Fruit fly (Drosophila melanogaster): ENCODE results near the gene Cp38.

Cp38 gene

DNA sequence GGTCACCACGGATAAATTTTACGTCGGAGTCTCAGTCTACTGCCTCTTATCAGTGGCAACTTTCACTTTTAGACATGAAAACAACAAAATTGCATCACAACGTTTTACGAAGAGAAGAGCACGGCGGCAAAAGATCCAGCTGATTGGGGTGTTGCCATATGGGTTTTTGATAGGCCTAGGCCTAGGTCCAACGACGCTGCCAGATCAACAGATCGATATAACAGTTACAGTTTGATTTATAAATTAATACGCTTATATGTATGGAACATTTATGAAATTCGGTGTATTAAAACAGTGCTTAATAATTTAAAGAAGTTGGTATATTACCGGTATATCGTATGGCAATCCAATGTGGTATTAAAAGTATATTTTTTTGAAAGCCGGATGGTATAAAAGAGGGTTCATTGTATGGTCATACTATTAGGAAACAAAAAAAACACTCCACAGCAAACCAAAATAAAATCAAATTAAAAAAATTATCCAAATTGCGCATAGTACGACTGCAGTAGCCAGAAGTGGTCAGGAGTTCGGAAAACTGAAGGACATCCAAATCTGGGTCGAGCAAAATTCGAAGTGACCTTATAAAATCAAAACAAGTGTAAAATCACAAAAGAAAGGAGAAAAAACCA is 44.9 kb upstream of the Cp38 start, which contains the start of gene CG1440 (continued):
- TF ChIP-seq NK7.1 (GFP tag; optimal IDR thresholded peaks at IDR 0.05) (no peak), trem (tag; optimal IDR thresholded peaks at IDR 0.05) (peak; percentile 64), chif (GFP tag; optimal IDR thresholded peaks at IDR 0.05) (no peak), row (GFP tag; IDR thresholded peaks at IDR 0.05) (peak; percentile 44; the same call in 2 of the 3 replicates), CG8765 (GFP tag; IDR thresholded peaks at IDR 0.05) (no peak), odd (GFP tag; optimal IDR thresholded peaks at IDR 0.05) (no peak), Ets97D (GFP tag; optimal IDR thresholded peaks at IDR 0.05) (peak; percentile 84), CG9727 (GFP tag; optimal IDR thresholded peaks at IDR 0.05) (no peak), vvl (GFP tag; IDR thresholded peaks at IDR 0.05) (no peak), grn (GFP tag; optimal IDR thresholded peaks at IDR 0.05) (no peak), CG16815 (GFP tag; optimal IDR thresholded peaks at IDR 0.05) (no peak), CrebB (tag; optimal IDR thresholded peaks at IDR 0.05) (no peak), NC2β (GFP tag; optimal IDR thresholded peaks at IDR 0.05) (no peak), CTCF (GFP tag; optimal IDR thresholded peaks at IDR 0.05) (no peak), chm (GFP tag; IDR thresholded peaks at IDR 0.05) (no peak), run (tag; optimal IDR thresholded peaks at IDR 0.05) (no peak), CG17802 (tag; optimal IDR thresholded peaks at IDR 0.05) (no peak), ro (GFP tag; IDR thresholded peaks at IDR 0.05) (no peak), CG6254 (GFP tag; optimal IDR thresholded peaks at IDR 0.05) (no peak), seq (GFP tag; IDR thresholded peaks at IDR 0.05) (no peak), bab2 (GFP tag; optimal IDR thresholded peaks at IDR 0.05) (peak; percentile 30), CG6175 (GFP tag; IDR thresholded peaks at IDR 0.05) (no peak), CG17328 (GFP tag; IDR thresholded peaks at IDR 0.05) (no peak), CG18619 (GFP tag; optimal IDR thresholded peaks at IDR 0.05) (no peak), Lhr (GFP tag; optimal IDR thresholded peaks at IDR 0.05) (peak; percentile 60), CG17568 (GFP tag; optimal IDR thresholded peaks at IDR 0.05) (no peak), bigmax (GFP tag; optimal IDR thresholded peaks at IDR 0.05) (no peak), Dp (GFP tag; optimal IDR thresholded peaks at IDR 0.05) (peak; percentile 62), bcd (GFP tag; optimal IDR thresholded peaks at IDR 0.05) (no peak), ftz-f1 (GFP tag; optimal IDR thresholded peaks at IDR 0.05) (no peak), caup (GFP tag; optimal IDR thresholded peaks at IDR 0.05; ENCODE audit: severe bottlenecking) (peak; percentile 8), CG31441 (GFP tag; IDR thresholded peaks at IDR 0.05) (no peak), CG13775 (GFP tag; optimal IDR thresholded peaks at IDR 0.05) (peak; percentile 16), her (GFP tag; optimal IDR thresholded peaks at IDR 0.05) (no peak), CG31388 (GFP tag; optimal IDR thresholded peaks at IDR 0.05) (no peak), onecut (GFP tag; IDR thresholded peaks at IDR 0.05) (no peak; the same call in 1 of the 2 replicates), wor (GFP tag; IDR thresholded peaks at IDR 0.05) (no peak)

DNA sequence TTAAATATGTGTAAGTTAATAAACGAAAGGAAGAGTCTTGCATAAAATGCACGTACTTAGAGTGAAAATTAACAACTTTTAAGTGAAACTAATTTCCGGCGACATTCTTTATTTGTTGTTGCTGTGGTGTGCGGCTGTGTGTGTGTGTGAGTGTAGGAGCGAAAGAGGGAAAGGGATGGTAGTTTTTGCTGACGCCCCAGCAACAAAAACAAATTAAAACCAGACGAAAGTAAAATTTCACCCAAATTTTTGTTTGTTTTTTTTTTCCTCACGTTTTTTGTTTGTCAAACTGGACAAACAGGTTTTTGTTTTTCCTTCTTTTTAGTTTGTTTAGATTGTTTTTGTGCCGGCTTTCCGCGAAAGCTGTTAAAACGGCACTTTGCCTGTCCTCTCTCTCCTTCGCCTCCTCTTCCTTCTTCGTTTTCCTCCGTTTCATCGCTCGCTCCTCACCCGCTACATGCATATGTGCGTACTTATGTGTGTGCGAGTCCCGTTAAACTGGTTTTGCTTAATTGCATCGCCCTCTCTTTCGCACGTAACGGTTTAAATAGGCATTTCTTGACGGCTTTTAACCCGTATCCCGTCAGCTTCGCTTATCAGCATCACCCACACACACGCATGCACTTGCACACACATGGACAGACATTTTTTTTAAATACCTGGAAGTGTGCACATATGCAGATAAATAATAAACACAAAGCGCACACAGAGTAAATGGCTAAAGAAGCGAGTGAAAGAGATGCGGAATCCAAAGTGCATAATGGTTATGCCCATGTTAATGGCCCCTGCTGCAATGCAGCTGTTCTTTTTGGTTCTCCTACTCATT is 44.1 kb upstream of the Cp38 start, which contains the start of gene Miga:
Miga (minus strand) TSS at position 536 of the 826 bp plus-strand sequence.
- TF ChIP-seq grn (GFP tag; optimal IDR thresholded peaks at IDR 0.05) (no peak), insv (GFP tag; optimal IDR thresholded peaks at IDR 0.05) (no peak), CG2116 (GFP tag; optimal IDR thresholded peaks at IDR 0.05) (no peak), CG10274 (GFP tag; optimal IDR thresholded peaks at IDR 0.05) (no peak), sna (GFP tag; IDR thresholded peaks at IDR 0.05; ENCODE audit: partially characterized antibody) (0 out of 2 replicates have a peak, but pooled peaks have one; percentile 27), Ets97D (GFP tag; optimal IDR thresholded peaks at IDR 0.05) (no peak), Aef1 (GFP tag; IDR thresholded peaks at IDR 0.05) (no peak), CG14667 (GFP tag; IDR thresholded peaks at IDR 0.05) (no peak), Asciz (GFP tag; optimal IDR thresholded peaks at IDR 0.05) (no peak), HmgD (GFP tag; optimal IDR thresholded peaks at IDR 0.05) (no peak), Dp (GFP tag; optimal IDR thresholded peaks at IDR 0.05) (no peak), wek (GFP tag; optimal IDR thresholded peaks at IDR 0.05) (no peak), gcm (GFP tag; optimal IDR thresholded peaks at IDR 0.05) (peak; percentile 47), fu2 (GFP tag; optimal IDR thresholded peaks at IDR 0.05) (no peak), Optix (GFP tag; IDR thresholded peaks at IDR 0.05) (no peak), rib (GFP tag; IDR thresholded peaks at IDR 0.05) (peak; percentile 42; the same call in 1 of the 2 replicates), CG8765 (GFP tag; IDR thresholded peaks at IDR 0.05) (no peak), CG18011 (GFP tag; optimal IDR thresholded peaks at IDR 0.05) (no peak)
